Worm (Caenorhabditis elegans): ENCODE data around the gene col-114.

Gene col-114

DNA sequence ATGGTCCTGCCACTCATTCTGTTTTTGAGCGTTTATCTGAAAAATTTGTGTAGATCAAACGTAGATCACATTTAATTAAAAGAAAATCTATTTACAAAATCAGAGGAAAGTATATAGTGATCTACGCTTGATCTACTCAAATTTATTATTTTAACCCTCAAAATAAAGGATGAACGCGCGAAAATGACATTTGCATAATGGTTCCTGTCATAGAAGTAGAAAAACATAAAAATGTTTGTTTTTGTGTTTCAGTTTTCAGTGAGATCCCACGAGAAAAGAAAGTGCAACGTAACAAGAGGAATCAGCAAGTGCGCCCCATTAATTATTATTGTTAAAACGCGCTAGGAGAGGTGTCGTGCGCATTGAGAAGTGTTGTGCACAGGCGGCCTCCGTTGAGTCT lies 35.1 kb downstream of the col-114 start:
- no peak for TF ChIP-seq R02D3.7 (tag; optimal IDR thresholded peaks at IDR 0.05)

DNA sequence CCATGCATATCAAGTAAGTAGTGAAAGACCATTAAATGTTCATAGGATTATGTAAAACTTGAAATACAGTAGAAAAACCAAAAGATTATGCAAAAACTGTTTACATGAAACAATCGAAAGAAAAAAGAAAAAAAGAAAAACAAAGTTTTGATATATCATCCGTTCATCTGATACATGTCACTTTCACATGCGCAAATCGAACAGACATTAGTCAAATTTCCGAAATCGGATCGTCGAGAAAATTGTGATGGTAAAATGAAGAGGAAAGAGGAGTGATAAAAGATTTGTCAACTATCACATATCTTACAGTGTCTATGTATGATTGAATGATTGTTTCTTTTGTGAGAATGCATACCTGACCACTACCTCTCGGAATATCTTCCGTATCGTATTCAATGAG lies 37.5 kb downstream of the col-114 start:
- TF ChIP-seq ztf-11 (tag; optimal IDR thresholded peaks at IDR 0.05), result no peak
- TF ChIP-seq lin-15B (tag; optimal IDR thresholded peaks at IDR 0.05), result no peak
- no peak for TF ChIP-seq R02D3.7 (tag; optimal IDR thresholded peaks at IDR 0.05)
- TF ChIP-seq nhr-43 (tag; optimal IDR thresholded peaks at IDR 0.05; ENCODE audit: poor library complexity, severe bottlenecking), result no peak
- TF ChIP-seq nhr-11 (tag; optimal IDR thresholded peaks at IDR 0.05), result no peak
- TF ChIP-seq nhr-237 (tag; optimal IDR thresholded peaks at IDR 0.05), result no peak
- TF ChIP-seq ZK546.5 (tag; optimal IDR thresholded peaks at IDR 0.05), result no peak
- TF ChIP-seq eor-1 (tag; optimal IDR thresholded peaks at IDR 0.05), result no peak
- no peak for TF ChIP-seq snpc-4 (tag; optimal IDR thresholded peaks at IDR 0.05)
- no peak for TF ChIP-seq nhr-23 (tag; optimal IDR thresholded peaks at IDR 0.05)
- no peak for TF ChIP-seq egl-27 (tag; optimal IDR thresholded peaks at IDR 0.05)
- TF ChIP-seq hmg-11 (tag; optimal IDR thresholded peaks at IDR 0.05), result no peak
- TF ChIP-seq zag-1 (tag; optimal IDR thresholded peaks at IDR 0.05), result no peak
- TF ChIP-seq ceh-82 (tag; optimal IDR thresholded peaks at IDR 0.05), result no peak
- no peak for TF ChIP-seq daf-12 (tag; optimal IDR thresholded peaks at IDR 0.05)
- TF ChIP-seq fkh-2 (tag; optimal IDR thresholded peaks at IDR 0.05), result no peak
- TF ChIP-seq lsy-12 (tag; optimal IDR thresholded peaks at IDR 0.05), result no peak
- no peak for TF ChIP-seq nhr-25 (tag; optimal IDR thresholded peaks at IDR 0.05)
- TF ChIP-seq jun-1 (tag; optimal IDR thresholded peaks at IDR 0.05), result no peak

DNA sequence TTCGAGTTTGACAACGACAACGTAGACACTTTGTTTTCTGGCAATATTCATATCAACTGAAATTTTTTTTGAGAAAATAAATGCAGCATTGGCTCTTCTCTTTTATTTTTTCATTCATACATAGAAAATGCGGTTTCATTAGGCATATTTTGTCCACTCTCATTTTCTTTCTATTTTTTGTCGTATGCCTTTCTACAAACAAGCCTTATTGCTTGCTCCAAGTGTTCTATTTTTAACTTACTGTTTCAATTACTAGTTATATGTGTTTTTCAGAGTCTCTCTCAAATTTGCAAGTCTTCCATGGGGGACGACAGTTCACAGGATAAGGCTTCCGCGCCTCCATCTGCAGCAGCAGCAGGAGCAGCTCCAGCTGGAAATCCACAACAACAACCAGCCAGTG lies 40.5 kb downstream of the col-114 start, which contains the start of gene kcc-1:
Gene kcc-1, plus strand, starts transcription at position 301 of the 400 bp plus-strand sequence.
- TF ChIP-seq snpc-4 (tag; optimal IDR thresholded peaks at IDR 0.05) (no peak), nhr-11 (tag; optimal IDR thresholded peaks at IDR 0.05) (no peak), fkh-10 (GFP tag; optimal IDR thresholded peaks at IDR 0.05) (no peak), nhr-28 (tag; optimal IDR thresholded peaks at IDR 0.05) (no peak), ceh-82 (tag; optimal IDR thresholded peaks at IDR 0.05) (no peak), lin-15B (tag; optimal IDR thresholded peaks at IDR 0.05) (no peak), ama-1 (optimal IDR thresholded peaks at IDR 0.05) (no peak), elt-1 (tag; optimal IDR thresholded peaks at IDR 0.05) (no peak)

DNA sequence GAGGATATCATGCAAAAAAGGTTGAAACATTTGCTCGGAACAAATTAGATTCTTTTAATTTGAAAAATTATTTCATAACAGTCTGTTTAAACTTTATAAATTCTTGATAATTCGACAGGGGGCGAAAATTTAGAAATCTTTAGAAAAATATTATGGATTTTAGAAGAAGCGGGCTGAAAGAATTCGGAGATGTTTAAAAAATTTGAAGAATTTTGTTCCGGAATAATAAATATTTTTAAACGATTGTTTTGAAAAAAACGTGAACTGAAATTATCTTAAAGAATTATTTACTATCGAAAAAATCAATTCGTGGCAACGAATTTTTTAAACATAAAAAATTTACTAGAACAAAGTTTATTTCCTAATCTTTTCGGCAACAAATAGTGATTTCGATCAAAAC lies 42.8 kb downstream of the col-114 start, which contains the start of gene R13A1.3:
Gene R13A1.3, plus strand, starts transcription at position 301 of the 400 bp plus-strand sequence.
- TF ChIP-seq nhr-28 (tag; optimal IDR thresholded peaks at IDR 0.05), result no peak
- no peak for TF ChIP-seq ceh-9 (tag; optimal IDR thresholded peaks at IDR 0.05)
- TF ChIP-seq egl-5 (tag; optimal IDR thresholded peaks at IDR 0.05), result no peak
- TF ChIP-seq daf-12 (tag; optimal IDR thresholded peaks at IDR 0.05), result no peak
- TF ChIP-seq ceh-28 (tag; optimal IDR thresholded peaks at IDR 0.05), result no peak
- no peak for TF ChIP-seq elt-2 (tag; optimal IDR thresholded peaks at IDR 0.05)
- TF ChIP-seq nhr-43 (tag; optimal IDR thresholded peaks at IDR 0.05; ENCODE audit: poor library complexity, severe bottlenecking), result no peak
- TF ChIP-seq fkh-10 (GFP tag; optimal IDR thresholded peaks at IDR 0.05), result no peak
- TF ChIP-seq aly-2 (tag; optimal IDR thresholded peaks at IDR 0.05), result no peak
- TF ChIP-seq elt-3 (tag; optimal IDR thresholded peaks at IDR 0.05), result no peak
- no peak for TF ChIP-seq pha-4 (tag; optimal IDR thresholded peaks at IDR 0.05)
- no peak for TF ChIP-seq snpc-4 (tag; optimal IDR thresholded peaks at IDR 0.05)

DNA sequence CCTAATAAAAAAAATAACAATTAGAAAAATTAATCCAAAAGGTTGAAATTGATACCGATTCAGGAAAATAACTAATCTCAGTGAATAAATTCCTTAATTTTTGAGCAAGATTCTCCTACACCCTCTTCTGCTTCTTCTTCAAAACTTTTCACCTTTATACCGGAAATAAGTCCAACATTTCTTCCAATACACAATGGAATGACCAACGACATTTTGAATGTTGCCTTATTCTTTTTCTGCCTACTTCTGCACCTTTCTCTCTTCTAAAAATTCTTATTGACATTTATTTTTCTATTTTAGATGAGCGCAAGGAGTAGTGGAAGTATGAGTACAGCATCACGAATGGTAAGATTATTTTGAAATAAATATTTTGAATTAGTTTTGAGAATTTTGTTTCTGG lies 49.6 kb downstream of the col-114 start, which contains the start of gene unc-8:
Gene unc-8, plus strand, starts transcription at position 301 of the 400 bp plus-strand sequence.
- TF ChIP-seq ceh-9 (tag; optimal IDR thresholded peaks at IDR 0.05), result no peak
- TF ChIP-seq fkh-10 (GFP tag; optimal IDR thresholded peaks at IDR 0.05), result no peak
- TF ChIP-seq R02D3.7 (tag; optimal IDR thresholded peaks at IDR 0.05), result no peak
- no peak for TF ChIP-seq elt-2 (tag; optimal IDR thresholded peaks at IDR 0.05)
- no peak for TF ChIP-seq ama-1 (optimal IDR thresholded peaks at IDR 0.05)
- no peak for TF ChIP-seq ceh-28 (tag; optimal IDR thresholded peaks at IDR 0.05)
- TF ChIP-seq mml-1 (tag; optimal IDR thresholded peaks at IDR 0.05), result no peak

DNA sequence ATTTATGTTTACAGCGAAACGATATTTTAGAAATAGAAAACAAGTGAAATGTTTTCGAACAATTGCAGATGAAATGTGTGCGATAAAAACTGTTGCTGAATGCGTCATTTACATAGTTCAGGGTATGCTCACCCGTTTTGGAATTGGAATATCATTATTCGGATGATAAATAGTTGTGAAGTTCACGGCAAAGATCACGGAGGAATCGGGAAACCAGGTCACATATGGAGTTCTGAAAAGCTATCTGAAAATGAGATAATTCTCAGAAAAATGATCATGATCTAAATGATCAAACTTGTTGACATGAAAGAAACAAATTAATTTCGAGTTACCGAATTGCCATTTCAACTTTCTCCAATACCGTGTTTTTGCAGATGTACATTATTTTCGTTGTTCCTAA lies 50.7 kb downstream of the col-114 start, which contains the start of gene best-16:
Gene best-16, minus strand, starts transcription at position 101 of the 400 bp plus-strand sequence.
- TF ChIP-seq ama-1 (optimal IDR thresholded peaks at IDR 0.05), result no peak
- no peak for TF ChIP-seq egl-5 (tag; optimal IDR thresholded peaks at IDR 0.05)
- no peak for TF ChIP-seq ceh-28 (tag; optimal IDR thresholded peaks at IDR 0.05)
- no peak for TF ChIP-seq unc-62 (GFP tag; optimal IDR thresholded peaks at IDR 0.05)
- TF ChIP-seq pha-4 (tag; optimal IDR thresholded peaks at IDR 0.05), result no peak
- TF ChIP-seq fos-1 (tag; optimal IDR thresholded peaks at IDR 0.05), result no peak
- TF ChIP-seq ceh-9 (tag; optimal IDR thresholded peaks at IDR 0.05), result no peak
- TF ChIP-seq nfya-1 (tag; optimal IDR thresholded peaks at IDR 0.05; ENCODE audit: insufficient read depth), result no peak
- no peak for TF ChIP-seq aly-2 (tag; optimal IDR thresholded peaks at IDR 0.05)
- TF ChIP-seq mdl-1 (tag; optimal IDR thresholded peaks at IDR 0.05), result no peak
- no peak for TF ChIP-seq nhr-67 (tag; optimal IDR thresholded peaks at IDR 0.05)
- no peak for TF ChIP-seq daf-12 (tag; optimal IDR thresholded peaks at IDR 0.05)
- TF ChIP-seq ceh-16 (tag; optimal IDR thresholded peaks at IDR 0.05), result no peak
